Worm (Caenorhabditis elegans) whole organism, L2 larva: ENCODE results near the gene R02F2.6.
A peak's percentile ranks its signal among the peaks of the same experiment; 100 is the strongest.

Source experiments
- C34F6.9 ChIP-seq: fragments of 150-350 bp; optimal IDR thresholded peaks from 2 replicates; lab custom pipeline; 2014; ENCODE audit warnings: missing biosample characterization, missing genetic modification characterization
- F13H6.1 ChIP-seq: sonication (generic microtip); optimal IDR thresholded peaks from 2 replicates; lab custom pipeline; 2016; ENCODE audit warnings: missing genetic modification characterization, missing compliant biosample characterization
- R02D3.7 ChIP-seq: fragments of 150-350 bp; optimal IDR thresholded peaks from 2 replicates; lab custom pipeline; 2014; ENCODE audit warnings: missing biosample characterization, missing genetic modification characterization
- Y55F3AM.14 ChIP-seq: fragments of 200-800 bp; sonication (Bioruptor generic); optimal IDR thresholded peaks from 2 replicates; lab custom pipeline; 2018; ENCODE audit warnings: mild to moderate bottlenecking, missing genetic modification characterization, missing compliant biosample characterization
- ZK546.5 ChIP-seq: sonication (generic microtip); optimal IDR thresholded peaks from 2 replicates; lab custom pipeline; 2017; ENCODE audit warnings: missing biosample characterization, missing genetic modification characterization
- alr-1 ChIP-seq: fragments of 150-350 bp; optimal IDR thresholded peaks from 2 replicates; lab custom pipeline; 2014; ENCODE audit warnings: missing biosample characterization, missing genetic modification characterization
- aly-2 ChIP-seq: fragments of 150-350 bp; optimal IDR thresholded peaks from 2 replicates; lab custom pipeline; 2014; ENCODE audit warnings: missing biosample characterization, missing genetic modification characterization
- ama-1 ChIP-seq: fragments of 150-350 bp; optimal IDR thresholded peaks from 2 replicates; lab custom pipeline; 2018; ENCODE audit warnings: inconsistent platforms
- blmp-1 ChIP-seq: sonication (generic microtip); optimal IDR thresholded peaks from 2 replicates; lab custom pipeline; 2017; ENCODE audit warnings: missing genetic modification characterization, mild to moderate bottlenecking, missing compliant biosample characterization, antibody characterized with exemption, moderate library complexity; ENCODE audit not compliant: insufficient read depth
- ceh-16 ChIP-seq: fragments of 150-350 bp; optimal IDR thresholded peaks from 2 replicates; lab custom pipeline; 2014; ENCODE audit warnings: missing biosample characterization, missing genetic modification characterization
- ceh-82 ChIP-seq: fragments of 150-350 bp; optimal IDR thresholded peaks from 2 replicates; lab custom pipeline; 2014; ENCODE audit warnings: missing biosample characterization, missing genetic modification characterization
- dmd-4 ChIP-seq: sonication (generic microtip); optimal IDR thresholded peaks from 2 replicates; lab custom pipeline; 2017; ENCODE audit warnings: missing biosample characterization, missing genetic modification characterization
- egl-27 ChIP-seq: sonication (generic microtip); optimal IDR thresholded peaks from 3 replicates; lab custom pipeline; 2017; ENCODE audit warnings: missing biosample characterization, missing genetic modification reagents, missing genetic modification characterization
- elt-1 ChIP-seq: fragments of 150-350 bp; optimal IDR thresholded peaks from 2 replicates; lab custom pipeline; 2014; ENCODE audit warnings: missing biosample characterization, missing genetic modification characterization
- elt-3 ChIP-seq: sonication (generic microtip); optimal IDR thresholded peaks from 2 replicates; lab custom pipeline; 2017; ENCODE audit warnings: missing biosample characterization, missing genetic modification characterization
- fos-1 ChIP-seq: fragments of 150-350 bp; optimal IDR thresholded peaks from 2 replicates; lab custom pipeline; 2014; ENCODE audit warnings: missing biosample characterization, missing genetic modification characterization
- gmeb-1 ChIP-seq: fragments of 150-350 bp; optimal IDR thresholded peaks from 2 replicates; lab custom pipeline; 2014; ENCODE audit warnings: missing biosample characterization, missing genetic modification characterization
- lin-11 ChIP-seq: fragments of 150-350 bp; sonication (generic microtip); optimal IDR thresholded peaks from 2 replicates; lab custom pipeline; 2014; ENCODE audit warnings: missing biosample characterization, missing genetic modification characterization, inconsistent platforms, mixed read lengths
- lin-13 ChIP-seq: fragments of 150-350 bp; optimal IDR thresholded peaks from 2 replicates; lab custom pipeline; 2014; ENCODE audit warnings: missing biosample characterization, missing genetic modification reagents, missing genetic modification characterization
- lin-39 ChIP-seq: fragments of 150-350 bp; optimal IDR thresholded peaks from 2 replicates; lab custom pipeline; 2014; ENCODE audit warnings: missing biosample characterization, missing genetic modification reagents, missing genetic modification characterization
- lsy-2 ChIP-seq, 2 experiments: fragments of 150-350 bp in 1 of 2; sonication (generic microtip) in 1 of 2; optimal IDR thresholded peaks; 2 replicates each; lab custom pipeline; 2014 to 2017; ENCODE audit warnings: missing biosample characterization in 2 of 2, missing genetic modification characterization in 2 of 2
- mbf-1 ChIP-seq: sonication (generic microtip); optimal IDR thresholded peaks from 2 replicates; lab custom pipeline; 2017; ENCODE audit warnings: missing biosample characterization, missing genetic modification characterization
- mdl-1 ChIP-seq, 2 experiments: fragments of 150-350 bp in 1 of 2; sonication (generic microtip) in 1 of 2; optimal IDR thresholded peaks; 2 replicates each; lab custom pipeline; 2017; ENCODE audit warnings: missing biosample characterization in 2 of 2, missing genetic modification characterization in 2 of 2
- nhr-10 ChIP-seq: sonication (generic microtip); optimal IDR thresholded peaks from 2 replicates; lab custom pipeline; 2017; ENCODE audit warnings: missing biosample characterization, missing genetic modification characterization
- nhr-129 ChIP-seq: fragments of 150-350 bp; optimal IDR thresholded peaks from 2 replicates; lab custom pipeline; 2014; ENCODE audit warnings: missing biosample characterization, missing genetic modification characterization
- nhr-21 ChIP-seq: fragments of 150-350 bp; optimal IDR thresholded peaks from 2 replicates; lab custom pipeline; 2014; ENCODE audit warnings: missing biosample characterization, missing genetic modification characterization
- nhr-23 ChIP-seq: fragments of 150-350 bp; optimal IDR thresholded peaks from 2 replicates; lab custom pipeline; 2014; ENCODE audit warnings: missing biosample characterization, missing genetic modification reagents, missing genetic modification characterization
- nhr-237 ChIP-seq: fragments of 150-350 bp; optimal IDR thresholded peaks from 2 replicates; lab custom pipeline; 2014; ENCODE audit warnings: missing biosample characterization, missing genetic modification characterization
- nhr-25 ChIP-seq: fragments of 150-350 bp; sonication (generic microtip); optimal IDR thresholded peaks from 3 replicates; lab custom pipeline; 2014; ENCODE audit warnings: missing biosample characterization, missing genetic modification characterization
- nhr-6 ChIP-seq: fragments of 150-350 bp; optimal IDR thresholded peaks from 2 replicates; lab custom pipeline; 2014; ENCODE audit warnings: missing biosample characterization, missing genetic modification characterization
- nhr-77 ChIP-seq: fragments of 150-350 bp; optimal IDR thresholded peaks from 2 replicates; lab custom pipeline; 2014; ENCODE audit warnings: missing biosample characterization, missing genetic modification characterization
- peb-1 ChIP-seq: fragments of 150-350 bp; optimal IDR thresholded peaks from 2 replicates; lab custom pipeline; 2014; ENCODE audit warnings: missing biosample characterization, missing genetic modification characterization
- sem-4 ChIP-seq: fragments of 150-350 bp; optimal IDR thresholded peaks from 2 replicates; lab custom pipeline; 2014; ENCODE audit warnings: missing biosample characterization, missing genetic modification reagents, missing genetic modification characterization
- skn-1 ChIP-seq: sonication (generic microtip); optimal IDR thresholded peaks from 2 replicates; lab custom pipeline; 2017; ENCODE audit warnings: missing biosample characterization, missing genetic modification characterization
- sma-3 ChIP-seq: sonication (generic microtip); optimal IDR thresholded peaks from 2 replicates; lab custom pipeline; 2016; ENCODE audit warnings: missing genetic modification reagents, missing genetic modification characterization, missing compliant biosample characterization
- sma-9 ChIP-seq, 2 experiments: fragments of 150-350 bp in 1 of 2; sonication (generic microtip) in 1 of 2; optimal IDR thresholded peaks; 2 replicates each; lab custom pipeline; 2014 to 2016; ENCODE audit warnings: missing genetic modification characterization in 2 of 2, mild to moderate bottlenecking in 1 of 2, missing biosample characterization in 1 of 2, missing compliant biosample characterization in 1 of 2, missing genetic modification reagents in 1 of 2, moderate library complexity in 1 of 2
- snpc-4 ChIP-seq: fragments of 150-350 bp; optimal IDR thresholded peaks from 2 replicates; lab custom pipeline; 2014; ENCODE audit warnings: missing biosample characterization, missing genetic modification characterization
- unc-39 ChIP-seq: fragments of 150-350 bp; optimal IDR thresholded peaks from 2 replicates; lab custom pipeline; 2014; ENCODE audit warnings: missing biosample characterization, missing genetic modification characterization
- unc-55 ChIP-seq: fragments of 150-350 bp; sonication (generic microtip); optimal IDR thresholded peaks from 3 replicates; lab custom pipeline; 2014; ENCODE audit warnings: missing biosample characterization, missing genetic modification reagents, missing genetic modification characterization
- zag-1 ChIP-seq: fragments of 150-350 bp; optimal IDR thresholded peaks from 2 replicates; lab custom pipeline; 2014; ENCODE audit warnings: missing biosample characterization, missing genetic modification characterization
- ztf-1 ChIP-seq: fragments of 200-800 bp; sonication (Bioruptor generic); conservative IDR thresholded peaks from 2 replicates; pipeline ENCODE4 v1.3.6; 2022; ENCODE audit warnings: missing genetic modification characterization, missing compliant biosample characterization
- ztf-11 ChIP-seq: sonication (generic microtip); optimal IDR thresholded peaks from 2 replicates; lab custom pipeline; 2017; ENCODE audit warnings: missing biosample characterization, missing genetic modification characterization
- ztf-4 ChIP-seq: fragments of 150-350 bp; optimal IDR thresholded peaks from 2 replicates; lab custom pipeline; 2014; ENCODE audit warnings: missing biosample characterization, missing genetic modification characterization

The R02F2.6 gene

DNA sequence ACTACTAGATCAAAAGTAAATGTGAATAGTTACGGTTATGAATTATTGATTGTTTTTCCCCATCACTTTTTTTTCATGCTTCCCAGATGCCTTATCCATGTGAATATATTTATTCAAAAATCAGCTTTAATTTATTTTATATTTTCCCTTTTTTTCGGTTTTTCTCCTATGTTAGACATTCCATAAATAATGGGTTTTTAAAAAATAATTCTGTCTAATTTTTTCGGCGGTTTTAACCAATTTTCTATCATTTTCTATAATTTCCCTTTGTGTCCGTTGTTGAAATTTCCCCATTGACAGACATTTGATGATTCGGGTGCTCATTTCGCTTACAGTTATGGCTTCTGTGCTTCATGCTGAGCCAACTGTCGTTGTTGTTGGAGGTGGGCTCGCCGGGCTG is 17.6 kb downstream of the R02F2.6 start, which contains the start of gene F48E8.3:
TSS of gene F48E8.3 (plus strand) at position 301 of the 400 bp plus-strand sequence.
- no peak for TF ChIP-seq nhr-6 (tag; lab: Kevin White, UChicago)
- no peak for TF ChIP-seq fos-1 (tag; lab: Kevin White, UChicago)
- no peak for TF ChIP-seq peb-1 (tag; lab: Kevin White, UChicago)
- TF ChIP-seq ceh-16: no peak
- TF ChIP-seq dmd-4 (tag; lab: Kevin White, UChicago): no peak
- TF ChIP-seq zag-1: no peak
- no peak for TF ChIP-seq F13H6.1 (tag; lab: Kevin White, UChicago)
- TF ChIP-seq ztf-1 (GFP tag; lab: Robert Waterston, UW): no peak
- TF ChIP-seq ama-1: no peak
- TF ChIP-seq R02D3.7: no peak
- no peak for TF ChIP-seq elt-1 (tag; lab: Kevin White, UChicago)
- TF ChIP-seq snpc-4 (tag; lab: Kevin White, UChicago): no peak
- no peak for TF ChIP-seq nhr-129 (tag; lab: Kevin White, UChicago)
- no peak for TF ChIP-seq nhr-237 (tag; lab: Kevin White, UChicago)
- TF ChIP-seq lsy-2 (tag; optimal IDR thresholded peaks at IDR 0.05; lab: Kevin White, UChicago): no peak
- TF ChIP-seq aly-2 (tag; lab: Kevin White, UChicago): no peak

DNA sequence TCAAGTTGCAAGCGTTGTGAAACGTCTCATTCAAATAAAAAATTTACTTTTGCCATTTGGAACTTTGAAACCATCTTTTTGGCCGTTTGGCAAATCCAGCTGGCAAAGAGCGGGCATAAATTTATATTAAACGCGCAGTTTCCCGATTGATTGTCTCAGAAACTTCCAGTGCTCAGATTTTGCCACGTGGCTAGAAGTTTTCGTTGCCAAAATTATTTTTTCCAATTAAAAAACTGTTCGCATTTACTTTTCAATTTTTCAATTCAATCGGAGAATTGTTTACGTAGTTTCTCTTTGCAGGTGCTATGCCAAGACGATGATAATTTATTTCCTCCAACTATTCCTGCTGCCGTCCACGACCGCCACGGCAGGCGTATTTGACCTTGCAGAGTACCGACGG is 25.4 kb downstream of the R02F2.6 start, which contains the start of gene F48E8.4:
TSS of gene F48E8.4 (plus strand) at position 301 of the 400 bp plus-strand sequence.
- TF ChIP-seq C34F6.9 (tag; lab: Kevin White, UChicago): no peak
- peak; percentile 54 for TF ChIP-seq nhr-25 (tag; lab: Kevin White, UChicago)

DNA sequence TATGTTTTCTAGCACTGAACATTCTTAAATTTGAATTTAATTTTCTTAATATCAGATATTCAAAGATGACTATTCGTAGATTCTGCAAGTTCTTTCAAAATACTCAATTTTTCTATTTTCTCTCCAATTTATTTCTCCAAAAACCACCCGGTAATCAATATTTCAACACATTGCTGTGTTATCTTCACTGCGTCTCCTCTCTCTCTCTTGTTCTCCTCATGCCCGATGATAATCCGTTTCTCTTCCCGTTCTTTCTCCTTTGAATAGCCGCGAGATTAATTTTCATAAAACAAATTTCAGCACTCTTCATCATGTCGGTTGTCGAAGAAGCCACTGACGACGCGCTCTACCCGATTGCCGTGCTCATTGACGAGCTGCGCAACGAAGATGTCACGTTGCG is 28.3 kb downstream of the R02F2.6 start, which contains the start of gene paa-1:
TSS of gene paa-1 (plus strand) at position 301 of the 400 bp plus-strand sequence.
- no peak for TF ChIP-seq nhr-237 (tag; lab: Kevin White, UChicago)
- no peak for TF ChIP-seq sem-4 (tag; lab: Kevin White, UChicago)
- no peak for TF ChIP-seq aly-2 (tag; lab: Kevin White, UChicago)
- TF ChIP-seq ztf-11: no peak
- no peak for TF ChIP-seq sma-9 (GFP tag; optimal IDR thresholded peaks at IDR 0.05; lab: Kevin White, UChicago)
- no peak for TF ChIP-seq sma-9 (tag; optimal IDR thresholded peaks at IDR 0.05; lab: Kevin White, UChicago)
- no peak for TF ChIP-seq sma-3 (GFP tag; lab: Kevin White, UChicago)
- TF ChIP-seq Y55F3AM.14: no peak
- TF ChIP-seq nhr-10 (tag; lab: Kevin White, UChicago): no peak
- no peak for TF ChIP-seq alr-1 (tag; lab: Kevin White, UChicago)
- TF ChIP-seq ceh-16: no peak
- no peak for TF ChIP-seq ZK546.5 (tag; lab: Kevin White, UChicago)
- TF ChIP-seq, all 48 proteins: peak for 0

DNA sequence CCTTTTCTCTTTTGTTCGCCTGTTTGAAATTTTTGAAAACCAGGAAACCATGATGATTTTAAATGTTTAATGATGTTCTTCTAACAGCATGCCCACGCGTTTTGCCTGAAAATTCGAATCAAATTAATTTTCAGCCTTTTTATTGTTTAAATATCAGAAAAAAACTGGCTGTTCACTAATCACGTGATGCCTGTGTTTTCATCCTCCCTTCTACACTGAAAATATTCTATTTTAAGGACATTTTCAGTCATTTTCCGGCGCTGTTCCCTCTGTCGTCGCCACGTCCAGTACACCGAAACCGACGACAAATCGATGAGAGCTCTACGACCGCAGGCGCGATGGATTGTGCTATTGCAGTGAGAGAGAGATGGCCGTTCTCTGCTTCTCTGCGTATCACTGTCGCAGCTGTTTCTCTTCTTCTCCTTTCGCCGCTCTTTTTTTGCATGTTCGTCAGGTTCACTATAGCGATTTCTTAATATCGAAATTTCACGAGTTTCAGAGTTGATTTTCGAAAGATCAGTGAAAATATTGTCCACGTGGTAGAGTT is 28.9 kb downstream of the R02F2.6 start, which contains the start of gene F48E8.8:
TSS of gene F48E8.8 (minus strand) at position 51 of the 547 bp plus-strand sequence.
- TF ChIP-seq sma-3 (GFP tag; lab: Kevin White, UChicago): no peak
- TF ChIP-seq sma-9 (GFP tag; optimal IDR thresholded peaks at IDR 0.05; lab: Kevin White, UChicago): peak; percentile 59
- TF ChIP-seq sma-9 (tag; optimal IDR thresholded peaks at IDR 0.05; lab: Kevin White, UChicago): no peak
- no peak for TF ChIP-seq nhr-77
- TF ChIP-seq lin-13 (GFP tag; lab: Kevin White, UChicago): peak; percentile 18
- no peak for TF ChIP-seq nhr-237 (tag; lab: Kevin White, UChicago)
- no peak for TF ChIP-seq ceh-82 (tag; lab: Kevin White, UChicago)
- peak; percentile 79 for TF ChIP-seq F13H6.1 (tag; lab: Kevin White, UChicago)
- no peak for TF ChIP-seq nhr-23
- TF ChIP-seq fos-1 (tag; lab: Kevin White, UChicago): peak; percentile 15
- TF ChIP-seq lin-39 (tag; lab: Kevin White, UChicago): no peak
- TF ChIP-seq ceh-16: no peak
- TF ChIP-seq elt-1 (tag; lab: Kevin White, UChicago): no peak
- peak; percentile 41 for TF ChIP-seq lin-11 (tag; lab: Kevin White, UChicago)
- TF ChIP-seq unc-55 (GFP tag; lab: Kevin White, UChicago): peak; percentile 71
- no peak for TF ChIP-seq egl-27 (tag; lab: Kevin White, UChicago)
- no peak for TF ChIP-seq zag-1
- TF ChIP-seq nhr-10 (tag; lab: Kevin White, UChicago): no peak
- TF ChIP-seq alr-1 (tag; lab: Kevin White, UChicago): no peak
- no peak for TF ChIP-seq mdl-1 (tag; optimal IDR thresholded peaks at IDR 0.05; lab: Kevin White, UChicago)
- TF ChIP-seq aly-2 (tag; lab: Kevin White, UChicago): no peak
- TF ChIP-seq dmd-4 (tag; lab: Kevin White, UChicago): no peak
- no peak for TF ChIP-seq ztf-11
- no peak for TF ChIP-seq ZK546.5 (tag; lab: Kevin White, UChicago)
- no peak for TF ChIP-seq ztf-4 (tag; lab: Kevin White, UChicago)
- TF ChIP-seq C34F6.9 (tag; lab: Kevin White, UChicago): peak; percentile 59
- TF ChIP-seq skn-1: no peak
- TF ChIP-seq nhr-25 (tag; lab: Kevin White, UChicago): no peak
- TF ChIP-seq lsy-2 (tag; optimal IDR thresholded peaks at IDR 0.05; lab: Kevin White, UChicago): peak; percentile 21 to 80
- TF ChIP-seq Y55F3AM.14: no peak
- TF ChIP-seq nhr-21: no peak
- no peak for TF ChIP-seq blmp-1
- no peak for TF ChIP-seq elt-3
- no peak for TF ChIP-seq ztf-1 (GFP tag; lab: Robert Waterston, UW)
- TF ChIP-seq ama-1: no peak
- TF ChIP-seq mbf-1 (tag; lab: Kevin White, UChicago): no peak
- TF ChIP-seq unc-39 (tag; lab: Kevin White, UChicago): no peak
- peak; percentile 11 for TF ChIP-seq gmeb-1
- no peak for TF ChIP-seq nhr-6 (tag; lab: Kevin White, UChicago)
